Worm (Caenorhabditis elegans) whole organism, L4 larva: ENCODE data around the gene Y51B9A.7.

Experiments
- F26F4.8 ChIP-seq: fragments of 200-800 bp; sonication (Bioruptor generic); conservative IDR thresholded peaks from 2 replicates; pipeline ENCODE4 v1.3.6; 2022; ENCODE audit warnings: missing genetic modification characterization, missing compliant biosample characterization
- F49E8.2 ChIP-seq: sonication (generic microtip); optimal IDR thresholded peaks from 2 replicates; lab custom pipeline; 2016; ENCODE audit warnings: missing compliant biosample characterization, mild to moderate bottlenecking, missing genetic modification characterization, borderline replicate concordance
- Y5F2A.4 ChIP-seq: fragments of 200-800 bp; sonication (Bioruptor generic); optimal IDR thresholded peaks from 2 replicates; lab custom pipeline; 2018; ENCODE audit warnings: mild to moderate bottlenecking, missing genetic modification characterization, missing compliant biosample characterization
- ZK337.2 ChIP-seq: fragments of 200-800 bp; sonication (Bioruptor generic); IDR thresholded peaks from 2 replicates; pipeline ENCODE4 v1.3.6; 2022; ENCODE audit warnings: missing genetic modification reagents, missing genetic modification characterization, missing compliant biosample characterization
- ceh-20 ChIP-seq: fragments of 200-800 bp; sonication (Bioruptor generic); IDR thresholded peaks from 2 replicates; pipeline ENCODE4 v1.3.6; 2022; ENCODE audit warnings: missing genetic modification reagents, missing genetic modification characterization, missing compliant biosample characterization
- ceh-28 ChIP-seq: fragments of 150-350 bp; optimal IDR thresholded peaks from 2 replicates; lab custom pipeline; 2014; ENCODE audit warnings: missing biosample characterization, missing genetic modification reagents, missing genetic modification characterization
- ceh-82 ChIP-seq: sonication (generic microtip); optimal IDR thresholded peaks from 2 replicates; lab custom pipeline; 2017; ENCODE audit warnings: missing biosample characterization, missing genetic modification characterization
- cey-2 ChIP-seq: sonication (generic microtip); optimal IDR thresholded peaks from 3 replicates; lab custom pipeline; 2017; ENCODE audit warnings: missing genetic modification characterization, mild to moderate bottlenecking, missing compliant biosample characterization, antibody characterized with exemption, borderline replicate concordance; ENCODE audit not compliant: insufficient read depth
- ctbp-1 ChIP-seq: fragments of 200-800 bp; sonication (Bioruptor generic); IDR thresholded peaks from 2 replicates; pipeline ENCODE4 v1.3.6; 2022; ENCODE audit warnings: missing genetic modification reagents, missing genetic modification characterization, missing compliant biosample characterization
- daf-16 ChIP-seq, 3 experiments: sonication (generic microtip); optimal IDR thresholded peaks; 2 replicates each; lab custom pipeline; 2016 to 2017; ENCODE audit warnings: missing genetic modification characterization in 3 of 3, missing genetic modification reagents in 3 of 3, mild to moderate bottlenecking in 2 of 3, missing compliant biosample characterization in 2 of 3, missing biosample characterization in 1 of 3, moderate library complexity in 1 of 3
- daf-19 ChIP-seq: fragments of 200-800 bp; sonication (Bioruptor generic); conservative IDR thresholded peaks from 2 replicates; pipeline ENCODE4 v1.3.6; 2022; ENCODE audit warnings: missing genetic modification characterization, missing compliant biosample characterization
- duxl-1 ChIP-seq: sonication (generic microtip); optimal IDR thresholded peaks from 2 replicates; lab custom pipeline; 2016; ENCODE audit warnings: mild to moderate bottlenecking, missing genetic modification characterization, moderate library complexity, missing compliant biosample characterization; ENCODE audit not compliant: poor library complexity
- hlh-11 ChIP-seq: fragments of 200-800 bp; sonication (Bioruptor generic); optimal IDR thresholded peaks from 2 replicates; lab custom pipeline; 2018; ENCODE audit warnings: mild to moderate bottlenecking, missing genetic modification characterization, missing compliant biosample characterization
- hlh-30 ChIP-seq: sonication (generic microtip); optimal IDR thresholded peaks from 2 replicates; lab custom pipeline; 2017; ENCODE audit warnings: antibody characterized with exemption, mild to moderate bottlenecking, missing genetic modification characterization, missing compliant biosample characterization; ENCODE audit not compliant: insufficient read depth
- hmg-1.1 ChIP-seq: fragments of 200-800 bp; sonication (Bioruptor generic); IDR thresholded peaks from 2 replicates; pipeline ENCODE4 v1.3.6; 2022; ENCODE audit warnings: missing genetic modification reagents, missing genetic modification characterization, missing compliant biosample characterization
- lin-1 ChIP-seq: fragments of 200-800 bp; sonication (Bioruptor generic); IDR thresholded peaks from 2 replicates; pipeline ENCODE4 v1.3.6; 2022; ENCODE audit warnings: missing genetic modification reagents, missing genetic modification characterization, missing compliant biosample characterization
- lin-29 ChIP-seq: fragments of 200-800 bp; sonication (Bioruptor generic); IDR thresholded peaks from 2 replicates; pipeline ENCODE4 v1.3.6; 2022; ENCODE audit warnings: missing genetic modification reagents, missing genetic modification characterization, missing compliant biosample characterization
- lir-3 ChIP-seq: sonication (generic microtip); optimal IDR thresholded peaks from 2 replicates; lab custom pipeline; 2016; ENCODE audit warnings: mild to moderate bottlenecking, missing genetic modification characterization, missing compliant biosample characterization
- lsy-2 ChIP-seq, 2 experiments: fragments of 150-350 bp in 1 of 2; sonication (generic microtip) in 1 of 2; optimal IDR thresholded peaks; 2 replicates each; lab custom pipeline; 2014 to 2017; ENCODE audit warnings: missing biosample characterization in 2 of 2, missing genetic modification characterization in 2 of 2
- mep-1 ChIP-seq: fragments of 150-350 bp; sonication (generic microtip); optimal IDR thresholded peaks from 3 replicates; lab custom pipeline; 2014; ENCODE audit warnings: missing biosample characterization, missing genetic modification characterization
- nhr-11 ChIP-seq: fragments of 150-350 bp; optimal IDR thresholded peaks from 2 replicates; lab custom pipeline; 2014; ENCODE audit warnings: missing biosample characterization, missing genetic modification characterization
- nhr-28 ChIP-seq: fragments of 150-350 bp; optimal IDR thresholded peaks from 2 replicates; lab custom pipeline; 2014; ENCODE audit warnings: missing biosample characterization, missing genetic modification characterization
- nhr-41 ChIP-seq: fragments of 200-800 bp; sonication (Bioruptor generic); IDR thresholded peaks from 2 replicates; pipeline ENCODE4 v1.3.6; 2022; ENCODE audit warnings: missing genetic modification reagents, missing genetic modification characterization, missing compliant biosample characterization
- nhr-42 ChIP-seq: fragments of 200-800 bp; sonication (Bioruptor generic); IDR thresholded peaks from 2 replicates; pipeline ENCODE4 v1.3.6; 2022; ENCODE audit warnings: missing genetic modification characterization, missing compliant biosample characterization
- nhr-76 ChIP-seq: fragments of 150-350 bp; optimal IDR thresholded peaks from 2 replicates; lab custom pipeline; 2014; ENCODE audit warnings: missing biosample characterization, missing genetic modification characterization
- pha-4 ChIP-seq, 2 experiments: fragments of 150-350 bp in 1 of 2; fragments of 200-800 bp in 1 of 2; sonication (Bioruptor generic) in 1 of 2; IDR thresholded peaks in 1 of 2; optimal IDR thresholded peaks in 1 of 2; 2 replicates each; pipeline versions ENCODE4 v1.3.6 to Lab custom; 2014 to 2022; ENCODE audit warnings: missing genetic modification characterization in 2 of 2, missing genetic modification reagents in 2 of 2, missing biosample characterization in 1 of 2, missing compliant biosample characterization in 1 of 2
- php-3 ChIP-seq: fragments of 200-800 bp; sonication (Bioruptor generic); IDR thresholded peaks from 2 replicates; pipeline ENCODE4 v1.3.6; 2022; ENCODE audit warnings: missing genetic modification reagents, missing genetic modification characterization, missing compliant biosample characterization
- pqm-1 ChIP-seq: sonication (generic microtip); optimal IDR thresholded peaks from 2 replicates; lab custom pipeline; 2017; ENCODE audit warnings: missing biosample characterization, missing genetic modification characterization
- saeg-2 ChIP-seq: fragments of 200-800 bp; sonication (Bioruptor generic); IDR thresholded peaks from 2 replicates; pipeline ENCODE4 v1.3.6; 2022; ENCODE audit warnings: missing genetic modification reagents, missing genetic modification characterization, missing compliant biosample characterization
- sdz-12 ChIP-seq: fragments of 200-800 bp; sonication (Bioruptor generic); optimal IDR thresholded peaks from 2 replicates; lab custom pipeline; 2018; ENCODE audit warnings: mild to moderate bottlenecking, missing genetic modification characterization, missing compliant biosample characterization
- spr-1 ChIP-seq: sonication (generic microtip); optimal IDR thresholded peaks from 2 replicates; lab custom pipeline; 2016; ENCODE audit warnings: mild to moderate bottlenecking, missing genetic modification characterization, missing compliant biosample characterization
- spr-3 ChIP-seq: fragments of 200-800 bp; sonication (Bioruptor generic); optimal IDR thresholded peaks from 2 replicates; lab custom pipeline; 2018; ENCODE audit warnings: mild to moderate bottlenecking, missing genetic modification characterization, missing compliant biosample characterization
- tag-97 ChIP-seq: fragments of 200-800 bp; sonication (Bioruptor generic); IDR thresholded peaks from 2 replicates; pipeline ENCODE4 v1.3.6; 2022; ENCODE audit warnings: missing genetic modification characterization, missing compliant biosample characterization
- unc-62 ChIP-seq, 3 experiments: fragments of 150-350 bp in 1 of 3; sonication (generic microtip); optimal IDR thresholded peaks in 2 of 3; peaks in 1 of 3; 1 replicate in 1 of 3; 2 replicates in 2 of 3; lab custom pipeline; 2014 to 2017; ENCODE audit warnings: missing biosample characterization in 3 of 3, missing genetic modification characterization in 3 of 3, missing genetic modification reagents in 3 of 3, missing genotype in 1 of 3
- vab-7 ChIP-seq: fragments of 200-800 bp; sonication (Bioruptor generic); IDR thresholded peaks from 2 replicates; pipeline ENCODE4 v1.3.6; 2022; ENCODE audit warnings: missing genetic modification reagents, missing genetic modification characterization, missing compliant biosample characterization
- zag-1 ChIP-seq: fragments of 150-350 bp; optimal IDR thresholded peaks from 2 replicates; lab custom pipeline; 2014; ENCODE audit warnings: missing biosample characterization, missing genetic modification characterization
- zip-11 ChIP-seq: fragments of 200-800 bp; sonication (Bioruptor generic); IDR thresholded peaks from 2 replicates; pipeline ENCODE4 v1.3.6; 2022; ENCODE audit warnings: missing genetic modification characterization, missing compliant biosample characterization
- ztf-11 ChIP-seq: fragments of 150-350 bp; optimal IDR thresholded peaks from 2 replicates; lab custom pipeline; 2014; ENCODE audit warnings: missing biosample characterization, missing genetic modification characterization
- ztf-7 ChIP-seq: fragments of 150-350 bp; optimal IDR thresholded peaks from 2 replicates; lab custom pipeline; 2014; ENCODE audit warnings: missing biosample characterization, missing genetic modification characterization

Gene Y51B9A.7

ce11 chrII:9377158-9377557 is 22.7 kb upstream of the Y51B9A.7 start, which contains the start of gene C06C3.10:
Gene C06C3.10, minus strand, starts transcription at chrII:9377258.
- TF ChIP-seq nhr-42 (GFP tag; lab: Robert Waterston, UW) (no peak), nhr-28 (tag; lab: Kevin White, UChicago) (no peak), mep-1 (tag; lab: Kevin White, UChicago) (no peak), tag-97 (no peak), lin-1 (GFP tag; lab: Robert Waterston, UW) (no peak), ztf-7 (tag; lab: Kevin White, UChicago) (no peak), daf-19 (GFP tag; lab: Robert Waterston, UW) (no peak), nhr-41 (GFP tag; lab: Robert Waterston, UW) (no peak), spr-3 (GFP tag; lab: Kevin White, UChicago) (no peak), ZK337.2 (GFP tag; lab: Robert Waterston, UW) (no peak), F49E8.2 (tag; lab: Kevin White, UChicago) (no peak), ctbp-1 (GFP tag; lab: Robert Waterston, UW) (no peak)

DNA sequence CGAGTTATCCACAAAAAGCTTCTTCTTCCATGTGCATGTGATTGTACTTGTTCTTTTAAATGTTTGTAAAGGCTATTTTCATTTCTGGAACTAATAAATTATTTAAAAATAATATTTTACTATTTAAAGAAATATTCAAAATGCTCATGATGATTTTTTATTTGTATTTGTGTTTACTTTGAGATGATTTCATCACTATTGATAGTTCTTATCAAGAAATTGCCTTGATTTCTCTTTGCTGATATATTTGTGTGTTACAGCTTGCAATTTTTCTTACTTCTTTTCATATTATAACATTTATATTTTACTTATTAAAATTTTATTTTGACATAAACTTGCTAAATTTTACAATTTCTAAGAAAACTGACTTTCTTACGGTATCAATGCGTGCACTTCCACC is 21.7 kb upstream of the Y51B9A.7 start:
- TF ChIP-seq saeg-2 (GFP tag; lab: Robert Waterston, UW) (no peak), daf-16 (GFP tag; optimal IDR thresholded peaks at IDR 0.05; lab: Kevin White, UChicago) (no peak), daf-16 (tag; optimal IDR thresholded peaks at IDR 0.05; lab: Kevin White, UChicago) (peak; percentile 72), pqm-1 (tag; lab: Kevin White, UChicago) (peak; percentile 26), ceh-82 (no peak), ceh-20 (GFP tag; lab: Robert Waterston, UW) (no peak), lsy-2 (tag; optimal IDR thresholded peaks at IDR 0.05; lab: Kevin White, UChicago) (no peak)

ce11 chrII:9379796-9380195 is 20.1 kb upstream of the Y51B9A.7 start, which contains the start of gene srh-48:
Gene srh-48, plus strand, starts transcription at chrII:9380096.
- no peak for TF ChIP-seq nhr-76 (tag; lab: Kevin White, UChicago)
- TF ChIP-seq zag-1 (tag; lab: Kevin White, UChicago): no peak
- TF ChIP-seq duxl-1 (tag; lab: Kevin White, UChicago): no peak
- TF ChIP-seq ceh-28 (tag; lab: Kevin White, UChicago): no peak
- no peak for TF ChIP-seq ztf-11 (tag; lab: Kevin White, UChicago)
- no peak for TF ChIP-seq php-3 (GFP tag; lab: Robert Waterston, UW)
- no peak for TF ChIP-seq cey-2 (tag; lab: Kevin White, UChicago)
- no peak for TF ChIP-seq zip-11
- TF ChIP-seq, all 104 proteins: peak for 0

ce11 chrII:9385241-9385640 is 14.6 kb upstream of the Y51B9A.7 start, which contains the start of gene C06C3.7:
Gene C06C3.7, plus strand, starts transcription at chrII:9385541.
- TF ChIP-seq nhr-11 (no peak), nhr-28 (tag; lab: Kevin White, UChicago) (no peak), lin-29 (no peak), vab-7 (no peak), daf-19 (GFP tag; lab: Robert Waterston, UW) (no peak)

ce11 chrII:9392724-9393123 is 7.1 kb upstream of the Y51B9A.7 start, which contains the start of gene lido-17:
Gene lido-17, minus strand, starts transcription at chrII:9392824.
- TF ChIP-seq spr-1 (tag; lab: Kevin White, UChicago): no peak

- TF ChIP-seq pha-4 (GFP tag; IDR thresholded peaks at IDR 0.05; lab: Robert Waterston, UW): no peak
- TF ChIP-seq pha-4 (tag; optimal IDR thresholded peaks at IDR 0.05; lab: Kevin White, UChicago): no peak
- no peak for TF ChIP-seq unc-62 (GFP tag; optimal IDR thresholded peaks at IDR 0.05 in 1 of 2; lab: Kevin White, UChicago)
- no peak for TF ChIP-seq unc-62 (tag; optimal IDR thresholded peaks at IDR 0.05; lab: Kevin White, UChicago)
- TF ChIP-seq lir-3: no peak
- no peak for TF ChIP-seq hlh-11 (tag; lab: Kevin White, UChicago)
- TF ChIP-seq F26F4.8 (GFP tag; lab: Robert Waterston, UW): no peak
- no peak for TF ChIP-seq ceh-28 (tag; lab: Kevin White, UChicago)
- TF ChIP-seq hlh-30 (tag; lab: Kevin White, UChicago): no peak
- TF ChIP-seq lin-1 (GFP tag; lab: Robert Waterston, UW): no peak
- no peak for TF ChIP-seq tag-97
- TF ChIP-seq spr-1 (tag; lab: Kevin White, UChicago): no peak
- no peak for TF ChIP-seq Y5F2A.4 (GFP tag; lab: Kevin White, UChicago)
- no peak for TF ChIP-seq sdz-12 (GFP tag; lab: Kevin White, UChicago)
- TF ChIP-seq nhr-42 (GFP tag; lab: Robert Waterston, UW): no peak
- peak; percentile 47 for TF ChIP-seq pqm-1 (tag; lab: Kevin White, UChicago)
- TF ChIP-seq php-3 (GFP tag; lab: Robert Waterston, UW): no peak
- no peak for TF ChIP-seq daf-16 (GFP tag; optimal IDR thresholded peaks at IDR 0.05; lab: Kevin White, UChicago)
- TF ChIP-seq daf-16 (tag; optimal IDR thresholded peaks at IDR 0.05; lab: Kevin White, UChicago): peak; percentile 68
- TF ChIP-seq hmg-1.1 (GFP tag; lab: Robert Waterston, UW): no peak
These were observed 2.4 kb upstream of the Y51B9A.7 start, which contains the start of gene Y51B9A.9 for ce11 chrII:9397496-9397895. Gene Y51B9A.9, minus strand, starts transcription at chrII:9397596.
